Worm (Caenorhabditis elegans): ENCODE data around the gene natc-1.

Gene natc-1

ce11 chrV:8462074-8462473, at the start of gene natc-1, which contains the start of gene dnj-22 (continued):
- TF ChIP-seq hrde-1 (tag; optimal IDR thresholded peaks at IDR 0.05; ENCODE audit: borderline replicate concordance) (no peak), K12H6.12 (tag; optimal IDR thresholded peaks at IDR 0.05) (no peak), hlh-12 (tag; optimal IDR thresholded peaks at IDR 0.05) (no peak), unc-130 (GFP tag; optimal IDR thresholded peaks at IDR 0.05) (no peak), snpc-1.3 (tag; optimal IDR thresholded peaks at IDR 0.05; ENCODE audit: insufficient read depth) (peak; percentile 29), nhr-27 (tag; optimal IDR thresholded peaks at IDR 0.05) (no peak), Y67H2A.10 (GFP tag; conservative IDR thresholded peaks at IDR 0.05) (no peak), ZK185.1 (tag; optimal IDR thresholded peaks at IDR 0.05; ENCODE audit: poor library complexity, severe bottlenecking) (peak; percentile 2), akir-1 (GFP tag; optimal IDR thresholded peaks at IDR 0.05) (no peak), hmg-20 (GFP tag; IDR thresholded peaks at IDR 0.05) (no peak), ztf-28 (GFP tag; IDR thresholded peaks at IDR 0.05) (no peak), nhr-80 (tag; optimal IDR thresholded peaks at IDR 0.05) (no peak), let-526 (GFP tag; IDR thresholded peaks at IDR 0.05) (no peak), lsy-27 (tag; optimal IDR thresholded peaks at IDR 0.05; ENCODE audit: borderline replicate concordance, insufficient read depth) (no peak), madf-6 (GFP tag; IDR thresholded peaks at IDR 0.05) (peak; percentile 51; the same call in 1 of the 2 replicates), ceh-91 (GFP tag; IDR thresholded peaks at IDR 0.05) (no peak), pha-4 (tag; optimal IDR thresholded peaks at IDR 0.05) (peak; percentile 17), mxl-1 (tag; optimal IDR thresholded peaks at IDR 0.05) (no peak), F22D6.2 (tag; optimal IDR thresholded peaks at IDR 0.05) (no peak), nhr-120 (GFP tag; IDR thresholded peaks at IDR 0.05) (no peak), rpc-1 (optimal IDR thresholded peaks at IDR 0.05) (no peak), rpc-1 (tag; optimal IDR thresholded peaks at IDR 0.05) (no peak), cebp-2 (GFP tag; IDR thresholded peaks at IDR 0.05) (no peak), Y56A3A.18 (GFP tag; IDR thresholded peaks at IDR 0.05) (no peak), snpc-1.1 (tag; optimal IDR thresholded peaks at IDR 0.05; ENCODE audit: insufficient read depth) (peak; percentile 35), lin-35 (GFP tag; optimal IDR thresholded peaks at IDR 0.05) (peak in 1 of 3 experiments; percentile 60), zim-3 (tag; optimal IDR thresholded peaks at IDR 0.05) (no peak), D2030.7 (GFP tag; IDR thresholded peaks at IDR 0.05) (no peak), F52B5.7 (tag; optimal IDR thresholded peaks at IDR 0.05) (no peak), lin-40 (tag; optimal IDR thresholded peaks at IDR 0.05) (peak; percentile 63), B0035.1 (tag; optimal IDR thresholded peaks at IDR 0.05) (no peak), pbrm-1 (GFP tag; IDR thresholded peaks at IDR 0.05) (no peak; the same call in 1 of the 2 replicates), dox-1 (GFP tag; IDR thresholded peaks at IDR 0.05) (peak; percentile 12; the same call in 1 of the 2 replicates), sdz-38 (tag; optimal IDR thresholded peaks at IDR 0.05) (no peak), F23B12.7 (tag; optimal IDR thresholded peaks at IDR 0.05; ENCODE audit: insufficient read depth) (peak; percentile 52), ccch-3 (GFP tag; optimal IDR thresholded peaks at IDR 0.05) (no peak), ztf-26 (tag; optimal IDR thresholded peaks at IDR 0.05) (no peak), aptf-2 (GFP tag; conservative IDR thresholded peaks at IDR 0.05) (no peak), chd-7 (tag; optimal IDR thresholded peaks at IDR 0.05) (no peak), let-607 (tag; optimal IDR thresholded peaks at IDR 0.05) (no peak), nfya-1 (tag; optimal IDR thresholded peaks at IDR 0.05; ENCODE audit: borderline replicate concordance, insufficient read depth) (no peak), attf-6 (GFP tag; IDR thresholded peaks at IDR 0.05) (no peak), zfh-2 (GFP tag; conservative IDR thresholded peaks at IDR 0.05) (no peak), F55B11.4 (tag; optimal IDR thresholded peaks at IDR 0.05; ENCODE audit: borderline replicate concordance, insufficient read depth) (no peak), F49E8.2 (tag; optimal IDR thresholded peaks at IDR 0.05; ENCODE audit: insufficient read depth) (no peak), cebp-1 (GFP tag; IDR thresholded peaks at IDR 0.05) (no peak), cebp-1 (tag; optimal IDR thresholded peaks at IDR 0.05) (peak; percentile 22), snpc-3.4 (tag; optimal IDR thresholded peaks at IDR 0.05) (peak; percentile 58)

All from whole organism, young adult.